Worm (Caenorhabditis elegans) whole organism, midembryonic: ENCODE data around the gene ceh-84.
"Not testable (repeated sequence)": the region's sequence is repeated elsewhere in the genome, so short reads cannot be mapped to it uniquely, and the experiment has no call there.

ENCODE experiments used
- T22C8.4 ChIP-seq: fragments of 200-800 bp; sonication (Bioruptor generic); IDR thresholded peaks from 2 replicates; pipeline ENCODE4 v1.3.6; 2022; ENCODE audit warnings: missing genetic modification characterization, missing compliant biosample characterization
- cog-1 ChIP-seq: sonication (generic microtip); optimal IDR thresholded peaks from 2 replicates; lab custom pipeline; 2016; ENCODE audit warnings: missing genetic modification characterization, missing compliant biosample characterization
- flt-1 ChIP-seq: fragments of 200-800 bp; sonication (Bioruptor generic); IDR thresholded peaks from 2 replicates; pipeline ENCODE4 v1.3.6; 2022; ENCODE audit warnings: missing genetic modification characterization, missing compliant biosample characterization
- klf-2 ChIP-seq: fragments of 200-800 bp; sonication (Bioruptor generic); conservative IDR thresholded peaks from 2 replicates; pipeline ENCODE4 v1.3.6; 2022; ENCODE audit warnings: missing genetic modification reagents, missing genetic modification characterization, missing compliant biosample characterization
- med-1 ChIP-seq: sonication (generic microtip); optimal IDR thresholded peaks from 2 replicates; lab custom pipeline; 2017; ENCODE audit warnings: missing genetic modification characterization, mild to moderate bottlenecking, missing compliant biosample characterization, antibody characterized with exemption, missing genetic modification reagents; ENCODE audit not compliant: insufficient read depth
- ref-1 ChIP-seq: fragments of 200-800 bp; sonication (Bioruptor generic); conservative IDR thresholded peaks from 2 replicates; pipeline ENCODE4 v1.3.6; 2022; ENCODE audit warnings: missing genetic modification reagents, missing genetic modification characterization, missing compliant biosample characterization
- tab-1 ChIP-seq: fragments of 200-800 bp; sonication (Bioruptor generic); IDR thresholded peaks from 2 replicates; pipeline ENCODE4 v1.3.6; 2022; ENCODE audit warnings: missing genetic modification characterization, missing compliant biosample characterization
- ztf-23 ChIP-seq: fragments of 200-800 bp; sonication (Bioruptor generic); IDR thresholded peaks from 2 replicates; pipeline ENCODE4 v1.3.6; 2022; ENCODE audit warnings: missing genetic modification reagents, missing genetic modification characterization, missing compliant biosample characterization
- ztf-29 ChIP-seq: fragments of 200-800 bp; sonication (Bioruptor generic); IDR thresholded peaks from 2 replicates; pipeline ENCODE4 v1.3.6; 2022; ENCODE audit warnings: missing genetic modification reagents, missing genetic modification characterization, missing compliant biosample characterization

The ceh-84 gene

DNA sequence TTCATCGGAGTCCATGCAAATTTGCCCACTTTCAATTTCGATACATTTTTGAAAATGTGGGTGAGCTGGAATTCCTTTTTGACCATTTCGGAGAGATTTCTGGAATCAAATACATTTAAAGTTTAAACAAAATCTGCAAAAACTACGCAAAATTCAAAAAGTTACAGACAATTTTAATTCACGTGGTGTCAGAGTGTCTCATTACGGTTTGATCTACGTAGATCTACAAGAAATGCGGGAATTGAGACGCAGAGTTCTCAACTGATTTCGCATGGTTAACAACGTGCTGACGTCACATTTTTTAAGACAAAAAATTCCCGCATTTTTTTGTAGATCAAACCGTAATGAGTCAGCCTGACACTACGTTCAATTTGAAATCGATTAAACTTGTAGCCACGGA is 25.9 kb upstream of the ceh-84 start, which contains the start of gene bath-21:
TSS of gene bath-21 (minus strand) at position 101 of the 400 bp plus-strand sequence.
- TF ChIP-seq cog-1 (tag; lab: Kevin White, UChicago): no peak
- TF ChIP-seq klf-2: no peak
- TF ChIP-seq flt-1: no peak

DNA sequence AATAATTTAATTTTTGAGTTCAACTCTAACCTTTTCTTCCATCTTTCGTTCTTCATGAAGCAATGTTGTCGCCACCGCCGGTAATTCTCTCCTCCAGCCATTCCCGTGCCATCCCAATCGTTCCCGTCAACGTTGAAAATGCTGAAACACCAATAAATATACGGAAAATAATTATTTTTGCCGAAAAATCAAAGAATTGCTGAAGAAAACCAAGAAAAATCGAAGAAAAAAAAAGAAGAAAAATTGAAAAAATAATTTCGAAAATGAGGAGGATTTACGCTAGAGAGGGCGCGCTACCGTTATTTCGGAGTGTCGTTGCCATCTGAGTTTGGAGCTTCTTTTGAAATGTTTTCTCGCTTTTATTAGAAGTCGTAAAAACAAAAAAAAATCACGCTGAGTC is 22.9 kb upstream of the ceh-84 start, which contains the start of gene cya-2:
TSS of gene cya-2 (minus strand) at position 101 of the 400 bp plus-strand sequence.
- not testable (repeated sequence) for TF ChIP-seq cog-1 (tag; lab: Kevin White, UChicago); T22C8.4 (GFP tag; lab: Robert Waterston, UW); flt-1

DNA sequence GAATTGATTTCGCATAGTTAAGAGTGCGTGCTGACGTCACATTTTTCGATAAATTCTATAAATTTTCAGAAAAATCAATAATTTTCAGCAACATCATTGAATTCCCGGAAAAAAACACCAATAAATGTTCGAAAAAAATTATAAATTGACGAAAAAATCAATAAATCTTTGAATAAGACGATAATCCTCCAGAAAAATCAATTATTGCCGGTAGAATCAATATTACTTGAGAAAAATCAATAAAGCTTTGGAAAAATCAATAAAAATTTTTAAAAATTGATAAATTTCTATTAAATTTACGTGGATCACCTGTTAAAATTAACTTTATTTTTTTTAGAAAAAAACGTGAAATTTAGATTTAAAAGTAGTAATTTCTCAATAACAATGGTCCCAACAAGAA is 13.2 kb upstream of the ceh-84 start:
- TF ChIP-seq ref-1 (GFP tag; lab: Robert Waterston, UW) (no peak), T22C8.4 (GFP tag; lab: Robert Waterston, UW) (peak; percentile 37; the same call in 1 of the 2 replicates)

DNA sequence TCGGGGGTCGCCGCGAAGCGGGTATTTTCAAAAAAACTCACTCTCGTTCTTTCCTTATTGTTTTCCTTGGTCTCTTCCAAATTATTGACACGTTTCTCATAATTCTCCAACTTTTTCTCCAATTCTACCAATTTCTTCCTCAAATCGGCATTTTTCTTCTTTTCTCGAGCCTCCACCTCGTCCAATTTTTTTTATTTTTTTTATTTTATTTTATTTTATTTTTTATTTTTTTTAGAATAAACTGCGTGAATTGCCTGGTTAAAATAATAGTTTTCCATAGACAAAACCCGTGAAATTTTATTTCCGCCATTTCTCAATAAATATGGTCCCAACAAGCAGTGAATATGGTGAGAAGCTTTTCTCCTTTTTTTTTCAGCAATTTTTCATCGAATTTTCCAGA is 12.1 kb upstream of the ceh-84 start, which contains the start of gene F59H6.15:
TSS of gene F59H6.15 (plus strand) at position 301 of the 400 bp plus-strand sequence.
- TF ChIP-seq med-1 (GFP tag; lab: Kevin White, UChicago) (no peak), flt-1 (no peak), ztf-29 (GFP tag; lab: Robert Waterston, UW) (no peak), ref-1 (GFP tag; lab: Robert Waterston, UW) (no peak), klf-2 (no peak), tab-1 (no peak), ztf-23 (GFP tag; lab: Robert Waterston, UW) (no peak), cog-1 (tag; lab: Kevin White, UChicago) (no peak), T22C8.4 (GFP tag; lab: Robert Waterston, UW) (no peak)

DNA sequence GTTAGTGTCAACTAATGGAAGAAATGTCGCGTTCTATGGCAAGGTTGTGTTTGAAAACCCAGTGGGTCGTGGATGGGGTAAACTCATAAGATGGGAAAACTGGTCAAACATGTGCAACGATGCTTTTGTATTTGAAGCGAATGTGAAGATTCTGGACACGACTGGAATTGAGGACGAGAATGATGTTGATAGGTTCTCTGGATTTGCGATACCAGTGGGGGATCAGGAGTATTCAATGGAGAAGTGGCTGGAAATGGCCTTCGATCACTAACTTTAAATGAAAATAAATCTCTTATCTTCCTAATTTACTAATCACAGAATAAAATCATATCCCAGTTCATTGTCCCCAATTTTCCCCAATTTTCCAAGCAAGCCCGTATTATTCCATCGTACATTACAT is 10.6 kb upstream of the ceh-84 start:
- TF ChIP-seq klf-2 (no peak), cog-1 (tag; lab: Kevin White, UChicago) (no peak), ztf-29 (GFP tag; lab: Robert Waterston, UW) (no peak), flt-1 (no peak), ztf-23 (GFP tag; lab: Robert Waterston, UW) (no peak), T22C8.4 (GFP tag; lab: Robert Waterston, UW) (no peak), med-1 (GFP tag; lab: Kevin White, UChicago) (no peak), tab-1 (no peak), ref-1 (GFP tag; lab: Robert Waterston, UW) (no peak)

DNA sequence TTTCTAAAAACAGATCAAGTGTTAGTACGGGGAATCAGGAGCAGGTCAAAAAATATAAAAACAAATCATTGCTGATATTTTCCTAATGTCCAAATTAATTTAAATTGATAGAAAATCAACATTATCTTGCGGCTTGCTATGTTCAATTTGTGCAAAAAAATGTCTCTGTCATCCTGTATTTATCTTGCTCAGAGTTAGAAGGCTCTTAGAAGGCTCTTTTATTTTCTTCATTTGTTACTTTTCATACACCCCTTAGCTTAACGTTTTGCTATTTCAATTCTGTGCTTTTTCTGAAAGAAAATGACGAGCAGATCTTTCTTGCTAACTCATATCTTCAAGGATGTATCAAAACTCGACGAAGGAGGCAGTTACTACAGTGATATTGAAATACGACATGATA is 2.1 kb downstream of the ceh-84 start, which contains the start of gene math-19:
TSS of gene math-19 (plus strand) at position 301 of the 400 bp plus-strand sequence.
- TF ChIP-seq T22C8.4 (GFP tag; lab: Robert Waterston, UW); klf-2; ref-1 (GFP tag; lab: Robert Waterston, UW): not testable (repeated sequence)

DNA sequence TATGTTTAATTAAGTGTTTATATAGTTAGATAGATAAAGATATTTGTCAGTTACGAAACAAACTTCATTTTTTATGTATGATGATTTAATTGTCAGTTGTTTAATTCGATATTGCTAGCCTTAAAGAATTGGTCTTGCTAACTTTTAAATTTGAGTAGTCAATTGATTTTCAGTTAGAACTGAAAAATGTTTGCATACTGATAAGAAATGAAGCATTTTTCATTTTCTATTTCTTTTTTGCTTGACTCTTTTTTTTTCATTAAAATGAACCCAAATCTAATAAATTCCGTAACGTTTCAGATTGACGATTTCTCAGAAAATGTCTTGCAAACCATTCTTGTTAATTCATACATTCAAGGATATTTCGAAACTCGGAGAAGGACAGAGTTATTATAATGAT is 4.4 kb downstream of the ceh-84 start, which contains the start of gene math-20:
TSS of gene math-20 (plus strand) at position 301 of the 400 bp plus-strand sequence.
- TF ChIP-seq tab-1 (no peak), ztf-23 (GFP tag; lab: Robert Waterston, UW) (no peak), ztf-29 (GFP tag; lab: Robert Waterston, UW) (no peak), T22C8.4 (GFP tag; lab: Robert Waterston, UW) (no peak), cog-1 (tag; lab: Kevin White, UChicago) (no peak), flt-1 (no peak), klf-2 (no peak), ref-1 (GFP tag; lab: Robert Waterston, UW) (no peak), med-1 (GFP tag; lab: Kevin White, UChicago) (no peak)

DNA sequence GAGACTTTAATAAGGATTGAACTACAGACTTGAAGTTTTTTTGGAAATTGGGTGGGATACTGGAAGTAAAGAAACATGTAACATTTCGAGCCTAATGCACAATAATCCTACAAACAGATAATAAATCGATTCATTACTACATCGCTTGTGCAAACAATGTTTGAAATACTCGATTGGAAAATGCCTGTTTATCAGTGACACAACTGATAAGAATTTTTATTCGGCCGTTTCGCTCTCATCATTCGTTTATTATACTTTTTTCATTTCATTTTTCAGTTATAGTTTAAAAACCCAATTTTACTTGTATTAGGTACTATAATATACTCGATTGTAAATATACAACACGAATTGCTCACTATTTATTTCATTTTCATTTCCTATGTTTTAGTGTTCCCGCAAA is 4.9 kb downstream of the ceh-84 start:
- TF ChIP-seq cog-1 (tag; lab: Kevin White, UChicago): no peak
- no peak for TF ChIP-seq med-1 (GFP tag; lab: Kevin White, UChicago)
- no peak for TF ChIP-seq T22C8.4 (GFP tag; lab: Robert Waterston, UW)

DNA sequence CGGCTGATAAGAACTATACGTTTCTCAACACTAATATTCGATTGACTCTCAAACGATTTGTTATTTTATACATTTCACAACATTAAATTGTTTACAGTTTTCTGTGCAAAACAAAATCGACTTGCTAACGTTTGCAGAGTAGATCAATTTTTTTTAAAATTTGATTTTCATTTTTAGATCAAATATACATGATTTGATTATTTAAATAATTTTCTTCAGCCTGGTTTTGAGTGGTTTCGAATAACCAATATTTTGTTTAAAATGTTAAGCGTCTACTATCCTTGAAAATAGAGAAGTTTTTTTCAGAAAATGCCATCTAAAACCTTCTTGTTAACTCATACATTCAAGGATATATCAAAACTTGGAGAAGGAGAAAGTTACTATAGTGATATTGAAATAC is 6.9 kb downstream of the ceh-84 start, which contains the start of gene math-21:
TSS of gene math-21 (plus strand) at position 301 of the 400 bp plus-strand sequence.
- TF ChIP-seq klf-2 (no peak), ztf-23 (GFP tag; lab: Robert Waterston, UW) (no peak), med-1 (GFP tag; lab: Kevin White, UChicago) (no peak), tab-1 (no peak), T22C8.4 (GFP tag; lab: Robert Waterston, UW) (no peak), ref-1 (GFP tag; lab: Robert Waterston, UW) (no peak), ztf-29 (GFP tag; lab: Robert Waterston, UW) (no peak), flt-1 (no peak), cog-1 (tag; lab: Kevin White, UChicago) (no peak)

DNA sequence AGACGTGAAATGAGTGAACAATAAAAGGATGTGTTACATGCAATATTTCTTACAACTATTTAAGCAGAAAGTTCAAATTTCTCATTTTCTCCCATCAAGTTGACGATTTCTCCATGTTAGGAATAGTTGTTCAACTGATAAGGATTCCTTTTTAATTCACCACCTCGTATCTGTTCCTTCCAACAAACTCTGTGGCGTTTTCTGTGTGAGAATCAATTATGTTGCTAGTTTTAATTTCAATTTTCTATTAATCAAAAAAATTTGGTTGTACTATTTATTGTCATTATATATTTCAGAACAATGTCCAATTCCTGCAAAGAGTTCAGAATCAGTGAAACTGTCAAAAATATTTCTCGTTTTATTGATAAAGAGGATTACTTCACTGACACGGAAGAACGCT is 11.6 kb downstream of the ceh-84 start, which contains the start of gene math-44:
TSS of gene math-44 (plus strand) at position 301 of the 400 bp plus-strand sequence.
- TF ChIP-seq ztf-29 (GFP tag; lab: Robert Waterston, UW) (no peak), cog-1 (tag; lab: Kevin White, UChicago) (no peak)

DNA sequence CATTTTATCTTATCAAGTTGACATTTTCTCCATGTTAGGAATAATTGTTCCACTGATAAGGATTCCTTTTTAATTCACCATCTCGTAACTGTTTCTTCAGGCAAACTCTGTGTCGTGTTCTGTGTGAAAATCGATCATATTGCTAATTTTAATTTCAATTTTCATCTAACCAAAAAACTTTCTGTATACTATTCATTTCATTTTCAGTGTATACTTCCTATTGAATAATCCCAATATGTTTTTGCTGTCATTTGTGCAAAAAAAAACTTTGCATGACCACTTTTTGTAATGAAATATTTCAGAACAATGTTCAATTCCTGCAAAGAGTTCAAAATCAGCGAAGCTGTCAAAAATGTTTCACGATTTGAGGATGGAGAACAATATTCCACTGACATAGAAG is 13.6 kb downstream of the ceh-84 start, which contains the start of gene Y16E11A.4:
TSS of gene Y16E11A.4 (plus strand) at position 301 of the 400 bp plus-strand sequence.
- no peak for TF ChIP-seq ztf-29 (GFP tag; lab: Robert Waterston, UW)
- no peak for TF ChIP-seq ztf-23 (GFP tag; lab: Robert Waterston, UW)
- no peak for TF ChIP-seq tab-1
- no peak for TF ChIP-seq flt-1
- TF ChIP-seq klf-2: no peak
- TF ChIP-seq ref-1 (GFP tag; lab: Robert Waterston, UW): no peak
- no peak for TF ChIP-seq cog-1 (tag; lab: Kevin White, UChicago)
- no peak for TF ChIP-seq med-1 (GFP tag; lab: Kevin White, UChicago)
